Worm (Caenorhabditis elegans): ENCODE results near the gene Y45F3A.4.
A peak's percentile ranks its signal among the peaks of the same experiment; 100 is the strongest.

Y45F3A.4 gene

DNA sequence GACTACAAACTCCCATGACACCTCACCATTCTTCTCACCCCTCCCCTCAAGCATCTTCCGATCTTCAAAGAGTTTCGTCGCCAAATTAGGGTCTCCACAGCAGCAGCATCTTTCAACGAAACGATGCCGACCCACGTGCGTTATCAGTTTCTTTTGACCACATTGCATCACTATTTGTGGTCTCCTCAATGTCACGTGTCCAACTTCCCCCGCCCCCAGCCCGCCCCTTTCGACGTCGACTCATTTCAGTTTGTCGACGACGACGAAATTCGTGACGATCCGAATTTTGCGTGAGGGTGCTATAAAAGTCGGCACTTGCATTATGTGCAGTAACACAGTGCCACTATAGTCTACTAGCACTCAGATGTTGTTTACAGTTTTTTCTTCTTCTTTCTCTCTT is 41.0 kb downstream of the Y45F3A.4 start (continued):
- no peak for TF ChIP-seq snpc-4 (GFP tag; optimal IDR thresholded peaks at IDR 0.05)
- TF ChIP-seq snpc-4 (tag; optimal IDR thresholded peaks at IDR 0.05): peak in 1 of 4 experiments; percentile 0
- TF ChIP-seq ekl-4 (GFP tag; IDR thresholded peaks at IDR 0.05): 0 out of 2 replicates have a peak, but pooled peaks have one; percentile 29
- peak; percentile 66; the same call in 1 of the 2 replicates for TF ChIP-seq Y53G8AR.9 (GFP tag; conservative IDR thresholded peaks at IDR 0.05)
- TF ChIP-seq ztf-6 (GFP tag; IDR thresholded peaks at IDR 0.05): no peak
- peak; percentile 54; the same call in 1 of the 2 replicates for TF ChIP-seq lir-1 (GFP tag; conservative IDR thresholded peaks at IDR 0.05)
- TF ChIP-seq athp-1 (tag; optimal IDR thresholded peaks at IDR 0.05): no peak
- no peak for TF ChIP-seq ceh-91 (GFP tag; IDR thresholded peaks at IDR 0.05)
- TF ChIP-seq lsl-1 (GFP tag; optimal IDR thresholded peaks at IDR 0.05): no peak
- no peak for TF ChIP-seq zim-3 (tag; optimal IDR thresholded peaks at IDR 0.05)
- peak; percentile 66 for TF ChIP-seq pbrm-1 (GFP tag; IDR thresholded peaks at IDR 0.05)
- 0 out of 2 replicates have a peak, but pooled peaks have one; percentile 70 for TF ChIP-seq cebp-2 (GFP tag; IDR thresholded peaks at IDR 0.05)
- TF ChIP-seq C17E4.6 (GFP tag; IDR thresholded peaks at IDR 0.05): no peak
- TF ChIP-seq atf-7 (tag; optimal IDR thresholded peaks at IDR 0.05): peak; percentile 93
- peak; percentile 59 for TF ChIP-seq somi-1 (GFP tag; optimal IDR thresholded peaks at IDR 0.05)
- TF ChIP-seq ccch-3 (GFP tag; optimal IDR thresholded peaks at IDR 0.05): no peak
- peak; percentile 63 for TF ChIP-seq attf-5 (GFP tag; optimal IDR thresholded peaks at IDR 0.05)
- no peak for TF ChIP-seq rpc-1 (optimal IDR thresholded peaks at IDR 0.05)
- no peak for TF ChIP-seq rpc-1 (tag; optimal IDR thresholded peaks at IDR 0.05)
- no peak for TF ChIP-seq madf-3 (GFP tag; IDR thresholded peaks at IDR 0.05)
- peak; percentile 74 for TF ChIP-seq C06A6.2 (GFP tag; conservative IDR thresholded peaks at IDR 0.05)
- TF ChIP-seq B0035.1 (tag; optimal IDR thresholded peaks at IDR 0.05): no peak
- no peak for TF ChIP-seq snpc-1.3 (tag; optimal IDR thresholded peaks at IDR 0.05; ENCODE audit: insufficient read depth)
- peak; percentile 60 for TF ChIP-seq tbp1 (GFP tag; optimal IDR thresholded peaks at IDR 0.05)
- no peak for TF ChIP-seq sea-2 (GFP tag; IDR thresholded peaks at IDR 0.05)
- no peak for TF ChIP-seq snpc-1.1 (tag; optimal IDR thresholded peaks at IDR 0.05; ENCODE audit: insufficient read depth)
- no peak for TF ChIP-seq F33H1.4 (GFP tag; IDR thresholded peaks at IDR 0.05)
- no peak for TF ChIP-seq ztf-18 (tag; optimal IDR thresholded peaks at IDR 0.05)
- TF ChIP-seq F37B4.10 (GFP tag; IDR thresholded peaks at IDR 0.05): no peak
- TF ChIP-seq ceh-27 (GFP tag; optimal IDR thresholded peaks at IDR 0.05): peak; percentile 13
- TF ChIP-seq snpc-3.4 (tag; optimal IDR thresholded peaks at IDR 0.05): no peak
- no peak for TF ChIP-seq D2030.7 (GFP tag; IDR thresholded peaks at IDR 0.05)
- 0 out of 2 replicates have a peak, but pooled peaks have one; percentile 59 for TF ChIP-seq egl-44 (GFP tag; IDR thresholded peaks at IDR 0.05)
- no peak for TF ChIP-seq nfya-2 (GFP tag; IDR thresholded peaks at IDR 0.05)
- TF ChIP-seq ZK185.1 (tag; optimal IDR thresholded peaks at IDR 0.05; ENCODE audit: poor library complexity, severe bottlenecking): no peak
- TF ChIP-seq tlf-1 (GFP tag; optimal IDR thresholded peaks at IDR 0.05): peak; percentile 34
- no peak for TF ChIP-seq lag-1 (GFP tag; IDR thresholded peaks at IDR 0.05)
- TF ChIP-seq aptf-2 (GFP tag; conservative IDR thresholded peaks at IDR 0.05): no peak
- no peak for TF ChIP-seq Y67H2A.10 (GFP tag; conservative IDR thresholded peaks at IDR 0.05)

- TF ChIP-seq rec-8 (tag; optimal IDR thresholded peaks at IDR 0.05) (no peak), sptf-2 (GFP tag; optimal IDR thresholded peaks at IDR 0.05) (no peak), Y67H2A.10 (GFP tag; conservative IDR thresholded peaks at IDR 0.05) (no peak), hlh-26 (GFP tag; conservative IDR thresholded peaks at IDR 0.05) (no peak), C06A6.2 (GFP tag; conservative IDR thresholded peaks at IDR 0.05) (no peak), nfya-2 (GFP tag; IDR thresholded peaks at IDR 0.05) (no peak), ztf-6 (GFP tag; IDR thresholded peaks at IDR 0.05) (no peak), nhr-120 (GFP tag; IDR thresholded peaks at IDR 0.05) (no peak), ets-4 (GFP tag; optimal IDR thresholded peaks at IDR 0.05) (peak; percentile 35), let-526 (GFP tag; IDR thresholded peaks at IDR 0.05) (no peak), athp-1 (tag; optimal IDR thresholded peaks at IDR 0.05) (no peak), ztf-28 (GFP tag; IDR thresholded peaks at IDR 0.05) (no peak), ztf-26 (tag; optimal IDR thresholded peaks at IDR 0.05) (peak; percentile 15), hmg-20 (GFP tag; IDR thresholded peaks at IDR 0.05) (no peak), F57C9.4 (tag; optimal IDR thresholded peaks at IDR 0.05) (no peak), hsf-1 (GFP tag; IDR thresholded peaks at IDR 0.05) (no peak)
Observed at ce11 chrIII:10533310-10533709, 41.9 kb downstream of the Y45F3A.4 start.

Data from whole organism, young adult.